Fruit fly (Drosophila melanogaster): ENCODE measurements around the gene ABCB7.

Gene ABCB7

dm6 chr3L:1614465-1615084 lies 3.6 kb upstream of the ABCB7 start:
- TF ChIP-seq CG10348 (GFP tag; IDR thresholded peaks at IDR 0.05) (no peak), Pif1B (GFP tag; optimal IDR thresholded peaks at IDR 0.05) (no peak), CG15710 (tag; optimal IDR thresholded peaks at IDR 0.05) (no peak), CG17806 (tag; optimal IDR thresholded peaks at IDR 0.05) (no peak), CG8159 (tag; optimal IDR thresholded peaks at IDR 0.05) (no peak), rn (GFP tag; IDR thresholded peaks at IDR 0.05) (no peak), CG4496 (GFP tag; IDR thresholded peaks at IDR 0.05) (no peak), gl (tag; optimal IDR thresholded peaks at IDR 0.05) (no peak), CG9948 (tag; optimal IDR thresholded peaks at IDR 0.05) (no peak), D1 (tag; optimal IDR thresholded peaks at IDR 0.05) (no peak), CG34367 (tag; optimal IDR thresholded peaks at IDR 0.05) (no peak), CG13204 (GFP tag; optimal IDR thresholded peaks at IDR 0.05) (no peak), Pif1A (GFP tag; optimal IDR thresholded peaks at IDR 0.05) (no peak), fd96Ca (GFP tag; IDR thresholded peaks at IDR 0.05) (no peak)

dm6 chr3L:1615701-1616100 lies 2.5 kb upstream of the ABCB7 start, which contains the start of gene CG12105:
Gene CG12105 (minus strand): TSS chr3L:1615801.
- no peak for TF ChIP-seq CG34367 (tag; optimal IDR thresholded peaks at IDR 0.05)
- TF ChIP-seq Ets98B (GFP tag; IDR thresholded peaks at IDR 0.05) = no peak
- TF ChIP-seq D1 (tag; optimal IDR thresholded peaks at IDR 0.05) = no peak
- TF ChIP-seq CG12605 (GFP tag; IDR thresholded peaks at IDR 0.05) = no peak
- no peak for TF ChIP-seq CG32121 (GFP tag; IDR thresholded peaks at IDR 0.05)
- TF ChIP-seq CG8301 (tag; optimal IDR thresholded peaks at IDR 0.05) = no peak
- TF ChIP-seq CG4496 (GFP tag; IDR thresholded peaks at IDR 0.05) = no peak
- TF ChIP-seq EcR (GFP tag; optimal IDR thresholded peaks at IDR 0.05) = no peak
- TF ChIP-seq CG13204 (GFP tag; optimal IDR thresholded peaks at IDR 0.05) = no peak
- TF ChIP-seq CG14655 (GFP tag; optimal IDR thresholded peaks at IDR 0.05) = no peak

dm6 chr3L:1626924-1627323 lies 8.7 kb downstream of the ABCB7 start:
- TF ChIP-seq CG13204 (GFP tag; optimal IDR thresholded peaks at IDR 0.05) = peak; percentile 12
- no peak for TF ChIP-seq CG4496 (GFP tag; IDR thresholded peaks at IDR 0.05)
- TF ChIP-seq CG9948 (tag; optimal IDR thresholded peaks at IDR 0.05) = no peak
- no peak for TF ChIP-seq CG14655 (GFP tag; optimal IDR thresholded peaks at IDR 0.05)

- peak; percentile 25 for TF ChIP-seq CG13204 (GFP tag; optimal IDR thresholded peaks at IDR 0.05)
- TF ChIP-seq fd96Ca (GFP tag; IDR thresholded peaks at IDR 0.05) = no peak
These were observed 10.1 kb downstream of the ABCB7 start, which contains the start of gene CG13928 for dm6 chr3L:1628176-1628866. Gene CG13928 (minus strand): TSS chr3L:1628377.

dm6 chr3L:1629064-1629777 lies 11.0 kb downstream of the ABCB7 start, which contains the start of gene GC:
Gene GC (minus strand): TSS chr3L:1629301.
- TF ChIP-seq EcR (GFP tag; optimal IDR thresholded peaks at IDR 0.05) (no peak), rn (GFP tag; IDR thresholded peaks at IDR 0.05) (no peak), D1 (tag; optimal IDR thresholded peaks at IDR 0.05) (no peak), fd96Ca (GFP tag; IDR thresholded peaks at IDR 0.05) (no peak), CG14655 (GFP tag; optimal IDR thresholded peaks at IDR 0.05) (no peak), Snoo (tag; optimal IDR thresholded peaks at IDR 0.05) (no peak), CG15710 (tag; optimal IDR thresholded peaks at IDR 0.05) (peak; percentile 6), Pif1B (GFP tag; optimal IDR thresholded peaks at IDR 0.05) (no peak), Ets98B (GFP tag; IDR thresholded peaks at IDR 0.05) (0 out of 2 replicates have a peak, but pooled peaks have one; percentile 10), CG10348 (GFP tag; IDR thresholded peaks at IDR 0.05) (no peak), CG12605 (GFP tag; IDR thresholded peaks at IDR 0.05) (peak; percentile 39; the same call in 1 of the 2 replicates), CG17806 (tag; optimal IDR thresholded peaks at IDR 0.05) (no peak), gl (tag; optimal IDR thresholded peaks at IDR 0.05) (no peak), CG32121 (GFP tag; IDR thresholded peaks at IDR 0.05) (no peak), CG9948 (tag; optimal IDR thresholded peaks at IDR 0.05) (no peak), Pif1A (GFP tag; optimal IDR thresholded peaks at IDR 0.05) (no peak), CG13204 (GFP tag; optimal IDR thresholded peaks at IDR 0.05) (no peak), CG34367 (tag; optimal IDR thresholded peaks at IDR 0.05) (peak; percentile 13), CG8159 (tag; optimal IDR thresholded peaks at IDR 0.05) (no peak), CG8301 (tag; optimal IDR thresholded peaks at IDR 0.05) (no peak)

dm6 chr3L:1636886-1637285 lies 18.7 kb downstream of the ABCB7 start:
- TF ChIP-seq CG10348 (GFP tag; IDR thresholded peaks at IDR 0.05) (no peak), rn (GFP tag; IDR thresholded peaks at IDR 0.05) (no peak), CG13204 (GFP tag; optimal IDR thresholded peaks at IDR 0.05) (no peak), EcR (GFP tag; optimal IDR thresholded peaks at IDR 0.05) (no peak), fd96Ca (GFP tag; IDR thresholded peaks at IDR 0.05) (no peak), CG12605 (GFP tag; IDR thresholded peaks at IDR 0.05) (no peak), CG9948 (tag; optimal IDR thresholded peaks at IDR 0.05) (no peak), CG4496 (GFP tag; IDR thresholded peaks at IDR 0.05) (no peak), gl (tag; optimal IDR thresholded peaks at IDR 0.05) (no peak), Pif1B (GFP tag; optimal IDR thresholded peaks at IDR 0.05) (no peak), CG15710 (tag; optimal IDR thresholded peaks at IDR 0.05) (no peak)

Measured in whole organism, pupa.